Worm (Caenorhabditis elegans) whole organism, late embryonic: ENCODE results near the gene str-106.

Experiments used
- C38D4.7 ChIP-seq: fragments of 200-800 bp; sonication (Bioruptor generic); optimal IDR thresholded peaks from 2 replicates; lab custom pipeline; 2018; ENCODE audit warnings: mild to moderate bottlenecking, missing genetic modification characterization, moderate library complexity, missing compliant biosample characterization
- ceh-6 ChIP-seq: fragments of 200-800 bp; sonication (Bioruptor generic); optimal IDR thresholded peaks from 2 replicates; lab custom pipeline; 2018; ENCODE audit warnings: mild to moderate bottlenecking, missing genetic modification characterization, missing compliant biosample characterization
- che-1 ChIP-seq: sonication (generic microtip); optimal IDR thresholded peaks from 2 replicates; lab custom pipeline; 2016; ENCODE audit warnings: mild to moderate bottlenecking, missing genetic modification characterization, missing compliant biosample characterization
- pha-4 ChIP-seq: fragments of 150-350 bp; optimal IDR thresholded peaks from 2 replicates; lab custom pipeline; 2018; ENCODE audit warnings: missing biosample characterization, missing genetic modification reagents, missing genetic modification characterization

- TF ChIP-seq pha-4 (tag; lab: Kevin White, UChicago) = no peak
- no peak for TF ChIP-seq C38D4.7
- no peak for TF ChIP-seq ceh-6 (GFP tag; lab: Kevin White, UChicago)
- TF ChIP-seq che-1 (tag; lab: Kevin White, UChicago) = no peak
Measured at ce11 chrV:16220020-16220419, 39.6 kb downstream of the str-106 start.
